Worm (Caenorhabditis elegans): Measurements from ENCODE around the gene agl-1.

agl-1 gene

DNA sequence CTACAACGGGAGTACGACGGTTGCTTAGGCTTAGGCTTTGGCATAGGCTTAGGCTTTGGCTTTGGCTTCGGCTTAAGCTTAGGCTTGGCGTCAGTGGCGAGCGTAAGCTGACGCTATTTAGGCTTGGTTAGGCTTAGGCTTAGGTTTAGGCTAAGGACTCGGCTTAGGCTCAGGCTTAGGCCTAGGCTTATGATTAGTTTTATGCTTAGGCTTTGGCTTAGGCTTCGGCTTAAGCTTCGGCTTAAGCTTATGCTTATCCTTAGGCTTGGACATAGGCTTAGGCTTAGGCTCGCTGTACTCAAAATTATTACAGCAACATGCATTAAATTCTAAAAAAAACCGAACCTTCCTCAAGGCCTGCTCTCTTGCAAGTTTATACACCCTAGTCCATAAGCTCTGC, 16.7 kb upstream of the agl-1 start:
- TF ChIP-seq nhr-77 (tag; optimal IDR thresholded peaks at IDR 0.05) = no peak
- no peak for TF ChIP-seq sox-4 (tag; optimal IDR thresholded peaks at IDR 0.05)
- TF ChIP-seq ztf-11 (tag; optimal IDR thresholded peaks at IDR 0.05) = no peak
- no peak for TF ChIP-seq aly-2 (tag; optimal IDR thresholded peaks at IDR 0.05)
- no peak for TF ChIP-seq lin-35 (GFP tag; optimal IDR thresholded peaks at IDR 0.05)
- no peak for TF ChIP-seq fkh-8 (tag; optimal IDR thresholded peaks at IDR 0.05)

DNA sequence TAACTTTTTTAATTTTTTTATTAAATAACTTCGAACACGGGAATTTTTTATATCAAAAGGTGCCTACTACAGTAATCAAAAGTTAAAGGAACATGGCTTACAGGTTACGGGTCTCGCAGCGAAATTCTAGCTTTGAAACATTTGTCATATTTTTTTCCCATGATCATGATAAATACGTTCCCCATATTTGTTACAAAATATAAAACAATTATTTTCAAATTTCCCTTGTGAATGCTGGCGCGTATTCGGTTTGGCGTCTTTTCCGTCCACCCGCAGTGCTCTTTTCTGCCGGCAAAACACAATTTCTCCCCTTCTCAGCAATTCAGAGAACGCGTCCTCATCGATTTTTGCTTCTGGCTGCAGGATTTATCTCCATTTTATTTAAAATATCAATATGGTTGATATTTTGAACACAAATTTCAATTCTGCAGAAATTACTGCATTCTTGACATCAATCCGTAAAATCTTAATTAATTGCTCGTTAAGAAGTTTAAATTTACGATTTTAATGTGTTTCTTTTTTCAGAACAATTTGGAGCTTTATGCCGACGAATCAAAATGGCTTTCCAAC, 7.4 kb upstream of the agl-1 start, which contains the start of gene imb-2:
TSS of gene imb-2 (plus strand) at position 520 of the 570 bp plus-strand sequence.
- TF ChIP-seq ceh-8 (GFP tag; optimal IDR thresholded peaks at IDR 0.05) = no peak
- TF ChIP-seq C04F5.9 (tag; optimal IDR thresholded peaks at IDR 0.05) = no peak
- peak; percentile 73 to 77 for TF ChIP-seq efl-1 (optimal IDR thresholded peaks at IDR 0.05)
- peak; percentile 74 to 96 for TF ChIP-seq efl-1 (GFP tag; optimal IDR thresholded peaks at IDR 0.05 in 1 of 2)
- no peak for TF ChIP-seq pqm-1 (tag; optimal IDR thresholded peaks at IDR 0.05)
- TF ChIP-seq mab-9 (GFP tag; IDR thresholded peaks at IDR 0.05) = no peak
- no peak for TF ChIP-seq unc-62 (GFP tag; optimal IDR thresholded peaks at IDR 0.05)
- no peak for TF ChIP-seq lin-39 (tag; optimal IDR thresholded peaks at IDR 0.05)
- no peak for TF ChIP-seq aha-1 (tag; optimal IDR thresholded peaks at IDR 0.05)
- TF ChIP-seq mef-2 (tag; optimal IDR thresholded peaks at IDR 0.05) = no peak
- TF ChIP-seq mdl-1 (tag; optimal IDR thresholded peaks at IDR 0.05) = no peak
- no peak for TF ChIP-seq ztf-4 (tag; optimal IDR thresholded peaks at IDR 0.05)
- peak; percentile 4 for TF ChIP-seq tbx-2 (tag; optimal IDR thresholded peaks at IDR 0.05)
- no peak for TF ChIP-seq ces-1 (GFP tag; optimal IDR thresholded peaks at IDR 0.05)
- no peak for TF ChIP-seq elt-2 (tag; optimal IDR thresholded peaks at IDR 0.05)
- no peak for TF ChIP-seq ceh-88 (GFP tag; IDR thresholded peaks at IDR 0.05)
- TF ChIP-seq efl-3 (GFP tag; optimal IDR thresholded peaks at IDR 0.05) = no peak
- no peak for TF ChIP-seq ztf-11 (tag; optimal IDR thresholded peaks at IDR 0.05)
- no peak for TF ChIP-seq unc-98 (GFP tag; IDR thresholded peaks at IDR 0.05)
- no peak for TF ChIP-seq aly-2 (tag; optimal IDR thresholded peaks at IDR 0.05)
- TF ChIP-seq lin-15B (tag; optimal IDR thresholded peaks at IDR 0.05) = peak; percentile 58
- no peak for TF ChIP-seq nhr-28 (tag; optimal IDR thresholded peaks at IDR 0.05)
- no peak for TF ChIP-seq unc-30 (tag; optimal IDR thresholded peaks at IDR 0.05)
- peak; percentile 5 for TF ChIP-seq fkh-10 (GFP tag; optimal IDR thresholded peaks at IDR 0.05)
- TF ChIP-seq pax-3 (tag; optimal IDR thresholded peaks at IDR 0.05) = no peak
- no peak for TF ChIP-seq hlh-4 (tag; optimal IDR thresholded peaks at IDR 0.05)
- peak; percentile 70 for TF ChIP-seq fkh-8 (tag; optimal IDR thresholded peaks at IDR 0.05)
- no peak for TF ChIP-seq sup-37 (GFP tag; optimal IDR thresholded peaks at IDR 0.05)
- no peak for TF ChIP-seq nhr-76 (tag; optimal IDR thresholded peaks at IDR 0.05)
- no peak for TF ChIP-seq irx-1 (tag; optimal IDR thresholded peaks at IDR 0.05)
- peak; percentile 60 to 83 (median 72) for TF ChIP-seq dpl-1 (GFP tag; optimal IDR thresholded peaks at IDR 0.05)
- peak; percentile 75 to 82 for TF ChIP-seq lin-35 (GFP tag; optimal IDR thresholded peaks at IDR 0.05)
- no peak for TF ChIP-seq zag-1 (tag; optimal IDR thresholded peaks at IDR 0.05)
- peak; percentile 33 for TF ChIP-seq unc-86 (tag; optimal IDR thresholded peaks at IDR 0.05)
- no peak for TF ChIP-seq fkh-4 (tag; optimal IDR thresholded peaks at IDR 0.05; ENCODE audit: borderline replicate concordance)
- no peak for TF ChIP-seq alr-1 (tag; optimal IDR thresholded peaks at IDR 0.05; ENCODE audit: borderline replicate concordance)
- peak; percentile 34 for TF ChIP-seq snpc-4 (tag; optimal IDR thresholded peaks at IDR 0.05)
- TF ChIP-seq lin-14 (GFP tag; optimal IDR thresholded peaks at IDR 0.05) = peak; percentile 75
- peak; percentile 46 for TF ChIP-seq snu-23 (GFP tag; optimal IDR thresholded peaks at IDR 0.05)
- TF ChIP-seq isw-1 (GFP tag; IDR thresholded peaks at IDR 0.05) = peak; percentile 9; the same call in 1 of the 2 replicates
- TF ChIP-seq tlp-1 (tag; optimal IDR thresholded peaks at IDR 0.05) = no peak
- TF ChIP-seq pag-3 (tag; optimal IDR thresholded peaks at IDR 0.05; ENCODE audit: borderline replicate concordance, insufficient read depth) = no peak
- TF ChIP-seq rnt-1 (tag; optimal IDR thresholded peaks at IDR 0.05) = peak; percentile 32
- TF ChIP-seq dsc-1 (tag; optimal IDR thresholded peaks at IDR 0.05) = peak; percentile 34
- TF ChIP-seq lir-3 (tag; optimal IDR thresholded peaks at IDR 0.05; ENCODE audit: poor library complexity) = no peak
- TF ChIP-seq nhr-237 (tag; optimal IDR thresholded peaks at IDR 0.05) = no peak
- TF ChIP-seq nhr-71 (tag; optimal IDR thresholded peaks at IDR 0.05) = peak; percentile 73
- no peak for TF ChIP-seq ama-1 (optimal IDR thresholded peaks at IDR 0.05)
- TF ChIP-seq blmp-1 (tag; optimal IDR thresholded peaks at IDR 0.05) = no peak

All from whole organism, L1 larva.